Worm (Caenorhabditis elegans): ENCODE results near the gene sre-54.

DNA sequence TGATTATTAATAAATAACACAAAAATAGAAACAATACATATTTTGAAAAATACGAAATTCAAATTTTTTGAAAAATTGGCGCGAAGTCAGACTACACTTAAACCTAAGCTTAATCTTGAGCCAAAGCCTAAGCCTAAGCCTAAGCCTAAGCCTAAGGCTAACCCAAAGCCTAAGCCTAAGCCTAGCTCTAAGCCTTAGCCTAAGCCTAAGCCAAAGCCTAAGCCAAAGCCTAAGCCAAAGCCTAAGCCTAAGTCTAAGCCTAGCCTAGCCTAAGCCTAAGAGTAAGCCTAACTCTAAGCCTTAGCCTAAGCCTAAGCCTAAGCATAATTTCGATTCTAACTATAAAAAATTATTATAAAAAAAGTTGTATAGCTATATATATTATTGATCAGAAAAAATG is 48.2 kb downstream of the sre-54 start:
- TF ChIP-seq ceh-36 (tag; optimal IDR thresholded peaks at IDR 0.05): peak; percentile 76
- no peak for TF ChIP-seq ceh-13 (GFP tag; optimal IDR thresholded peaks at IDR 0.05)
- TF ChIP-seq pes-1 (GFP tag; IDR thresholded peaks at IDR 0.05): no peak
- TF ChIP-seq ets-7 (tag; optimal IDR thresholded peaks at IDR 0.05): no peak
- no peak for TF ChIP-seq ama-1 (optimal IDR thresholded peaks at IDR 0.05)
- TF ChIP-seq hmg-4 (GFP tag; optimal IDR thresholded peaks at IDR 0.05): no peak
- no peak for TF ChIP-seq hmbx-1 (tag; optimal IDR thresholded peaks at IDR 0.05)
- no peak for TF ChIP-seq flt-1 (GFP tag; IDR thresholded peaks at IDR 0.05)
- TF ChIP-seq B0310.2 (tag; optimal IDR thresholded peaks at IDR 0.05): no peak
- TF ChIP-seq sea-1 (GFP tag; conservative IDR thresholded peaks at IDR 0.05): no peak

Data from whole organism, early embryonic.